Fruit fly (Drosophila melanogaster) whole organism, prepupa: ENCODE measurements around the gene CG33648.

Experiments used
- CG10631 ChIP-seq: fragments of 200-800 bp; sonication (Bioruptor generic); optimal IDR thresholded peaks from 2 replicates; lab custom pipeline; 2016; ENCODE audit warnings: missing biosample characterization, missing genetic modification characterization
- CG10669 ChIP-seq: fragments of 200-800 bp; sonication (Bioruptor generic); optimal IDR thresholded peaks from 3 replicates; lab custom pipeline; 2018; ENCODE audit warnings: missing biosample characterization, mild to moderate bottlenecking, missing genetic modification characterization, moderate library complexity
- CG11294 ChIP-seq: fragments of 200-800 bp; sonication (Bioruptor generic); IDR thresholded peaks from 2 replicates; pipeline ENCODE4 v1.3.6; 2022; ENCODE audit warnings: missing biosample characterization, missing genetic modification characterization
- CG11762 ChIP-seq: fragments of 200-800 bp; sonication (Bioruptor generic); optimal IDR thresholded peaks from 3 replicates; lab custom pipeline; 2016; ENCODE audit warnings: missing biosample characterization, missing genetic modification characterization; ENCODE audit not compliant: insufficient read depth
- CG11902 ChIP-seq: fragments of 200-800 bp; sonication (Bioruptor generic); optimal IDR thresholded peaks from 3 replicates; lab custom pipeline; 2016; ENCODE audit warnings: missing biosample characterization, missing genetic modification characterization
- CG15336 ChIP-seq: fragments of 200-800 bp; sonication (Bioruptor generic); IDR thresholded peaks from 2 replicates; pipeline ENCODE4 v1.3.6; 2022; ENCODE audit warnings: missing biosample characterization, missing genetic modification characterization
- CG1621 ChIP-seq: fragments of 200-800 bp; sonication (Bioruptor generic); optimal IDR thresholded peaks from 3 replicates; lab custom pipeline; 2018; ENCODE audit warnings: missing biosample characterization, mild to moderate bottlenecking, missing genetic modification characterization
- CG16779 ChIP-seq: fragments of 200-800 bp; sonication (Bioruptor generic); optimal IDR thresholded peaks from 3 replicates; lab custom pipeline; 2017; ENCODE audit warnings: missing biosample characterization, mild to moderate bottlenecking, missing genetic modification characterization
- CG3032 ChIP-seq: fragments of 200-800 bp; optimal IDR thresholded peaks from 2 replicates; lab custom pipeline; 2019; ENCODE audit warnings: missing biosample characterization, mild to moderate bottlenecking, missing genetic modification characterization, moderate library complexity
- CG31627 ChIP-seq: fragments of 200-800 bp; sonication (Bioruptor generic); optimal IDR thresholded peaks from 3 replicates; lab custom pipeline; 2016; ENCODE audit warnings: missing biosample characterization, missing genetic modification characterization
- CG32006 ChIP-seq: fragments of 200-800 bp; sonication (Bioruptor generic); optimal IDR thresholded peaks from 3 replicates; lab custom pipeline; 2017; ENCODE audit warnings: missing biosample characterization, mild to moderate bottlenecking, missing genetic modification characterization
- CG34406 ChIP-seq: fragments of 200-800 bp; sonication (Bioruptor generic); optimal IDR thresholded peaks from 3 replicates; lab custom pipeline; 2016; ENCODE audit warnings: missing biosample characterization, missing genetic modification characterization
- CG3919 ChIP-seq: fragments of 200-800 bp; sonication (Bioruptor generic); optimal IDR thresholded peaks from 3 replicates; lab custom pipeline; 2016; ENCODE audit warnings: missing biosample characterization, missing genetic modification characterization
- CG4318 ChIP-seq: fragments of 200-800 bp; sonication (Bioruptor generic); optimal IDR thresholded peaks from 3 replicates; lab custom pipeline; 2017; ENCODE audit warnings: missing biosample characterization, mild to moderate bottlenecking, missing genetic modification characterization
- CG6163 ChIP-seq: fragments of 200-800 bp; sonication (Bioruptor generic); IDR thresholded peaks from 3 replicates; pipeline ENCODE4 v1.3.6; 2022; ENCODE audit warnings: missing biosample characterization, missing genetic modification characterization
- CG6276 ChIP-seq: fragments of 200-800 bp; sonication (Bioruptor generic); optimal IDR thresholded peaks from 2 replicates; lab custom pipeline; 2017; ENCODE audit warnings: missing biosample characterization, mild to moderate bottlenecking, missing genetic modification characterization
- CG6792 ChIP-seq: fragments of 200-800 bp; sonication (Bioruptor generic); optimal IDR thresholded peaks from 3 replicates; lab custom pipeline; 2016; ENCODE audit warnings: missing biosample characterization, missing genetic modification characterization
- CG6808 ChIP-seq: fragments of 200-800 bp; sonication (Bioruptor generic); optimal IDR thresholded peaks from 3 replicates; lab custom pipeline; 2017; ENCODE audit warnings: missing biosample characterization, missing genetic modification characterization, mild to moderate bottlenecking, moderate library complexity, missing genetic modification reagents
- CG6854 ChIP-seq: fragments of 200-800 bp; sonication (Bioruptor generic); optimal IDR thresholded peaks from 2 replicates; lab custom pipeline; 2017; ENCODE audit warnings: missing biosample characterization, mild to moderate bottlenecking, missing genetic modification characterization
- CG7368 ChIP-seq: fragments of 200-800 bp; sonication (Bioruptor generic); optimal IDR thresholded peaks from 3 replicates; lab custom pipeline; 2016; ENCODE audit warnings: missing biosample characterization, missing genetic modification characterization
- CG8119 ChIP-seq: fragments of 200-800 bp; sonication (Bioruptor generic); IDR thresholded peaks from 3 replicates; pipeline ENCODE4 v1.3.6; 2022; ENCODE audit warnings: missing biosample characterization, missing genetic modification characterization
- CG8319 ChIP-seq: fragments of 200-800 bp; sonication (Bioruptor generic); optimal IDR thresholded peaks from 3 replicates; lab custom pipeline; 2016; ENCODE audit warnings: missing biosample characterization, missing genetic modification characterization
- CG8632 ChIP-seq: fragments of 200-800 bp; sonication (Bioruptor generic); optimal IDR thresholded peaks from 3 replicates; lab custom pipeline; 2016; ENCODE audit warnings: missing biosample characterization, missing genetic modification characterization
- CG9139 ChIP-seq: fragments of 200-800 bp; sonication (Bioruptor generic); optimal IDR thresholded peaks from 3 replicates; lab custom pipeline; 2017; ENCODE audit warnings: missing biosample characterization, mild to moderate bottlenecking, missing genetic modification characterization
- Eip75B ChIP-seq: fragments of 200-800 bp; sonication (Bioruptor generic); optimal IDR thresholded peaks from 3 replicates; lab custom pipeline; 2016; ENCODE audit warnings: missing biosample characterization, missing genetic modification characterization
- Ets21C ChIP-seq: fragments of 200-800 bp; sonication (Bioruptor generic); optimal IDR thresholded peaks from 3 replicates; lab custom pipeline; 2016; ENCODE audit warnings: missing biosample characterization, missing genetic modification characterization
- Gug ChIP-seq: fragments of 200-800 bp; sonication (Bioruptor generic); IDR thresholded peaks from 2 replicates; pipeline ENCODE4 v1.3.6; 2022; ENCODE audit warnings: missing biosample characterization, missing genetic modification characterization
- Hr38 ChIP-seq: sonication (Bioruptor generic); optimal IDR thresholded peaks from 2 replicates; lab custom pipeline; 2016; ENCODE audit warnings: missing biosample characterization, missing genetic modification characterization
- Hr39 ChIP-seq: fragments of 200-800 bp; sonication (Bioruptor generic); optimal IDR thresholded peaks from 2 replicates; lab custom pipeline; 2016; ENCODE audit warnings: missing biosample characterization, missing genetic modification characterization
- Hr4 ChIP-seq: fragments of 200-800 bp; sonication (Bioruptor generic); optimal IDR thresholded peaks from 3 replicates; lab custom pipeline; 2016; ENCODE audit warnings: missing biosample characterization, missing genetic modification characterization
- Met ChIP-seq: fragments of 200-800 bp; sonication (Bioruptor generic); optimal IDR thresholded peaks from 3 replicates; lab custom pipeline; 2016; ENCODE audit warnings: missing biosample characterization, missing genetic modification characterization
- OdsH ChIP-seq: fragments of 200-800 bp; sonication (Bioruptor generic); optimal IDR thresholded peaks from 3 replicates; lab custom pipeline; 2016; ENCODE audit warnings: missing biosample characterization, missing genetic modification characterization
- Smox ChIP-seq: fragments of 200-800 bp; sonication (Bioruptor generic); optimal IDR thresholded peaks from 3 replicates; lab custom pipeline; 2016; ENCODE audit warnings: missing biosample characterization, missing genetic modification characterization
- acj6 ChIP-seq: fragments of 200-800 bp; sonication (Bioruptor generic); optimal IDR thresholded peaks from 3 replicates; lab custom pipeline; 2016; ENCODE audit warnings: missing biosample characterization, missing genetic modification characterization
- cyc ChIP-seq: fragments of 200-800 bp; sonication (Bioruptor generic); optimal IDR thresholded peaks from 3 replicates; lab custom pipeline; 2016; ENCODE audit warnings: missing biosample characterization, missing genetic modification characterization
- dac ChIP-seq: fragments of 200-800 bp; sonication (Bioruptor generic); optimal IDR thresholded peaks from 2 replicates; lab custom pipeline; 2017; ENCODE audit warnings: missing biosample characterization, mild to moderate bottlenecking, missing genetic modification characterization
- eg ChIP-seq: fragments of 200-800 bp; sonication (Bioruptor generic); IDR thresholded peaks from 3 replicates; pipeline ENCODE4 v1.3.6; 2022; ENCODE audit warnings: missing biosample characterization, missing genetic modification characterization
- esn ChIP-seq: fragments of 200-800 bp; sonication (Bioruptor generic); optimal IDR thresholded peaks from 2 replicates; lab custom pipeline; 2016; ENCODE audit warnings: missing biosample characterization, mild to moderate bottlenecking, missing genetic modification characterization, moderate library complexity
- fd59A ChIP-seq: fragments of 200-800 bp; sonication (Bioruptor generic); optimal IDR thresholded peaks from 2 replicates; lab custom pipeline; 2017; ENCODE audit warnings: missing biosample characterization, mild to moderate bottlenecking, missing genetic modification characterization, missing genetic modification reagents
- fd85E ChIP-seq: fragments of 200-800 bp; sonication (Bioruptor generic); optimal IDR thresholded peaks from 3 replicates; lab custom pipeline; 2016; ENCODE audit warnings: missing biosample characterization, missing genetic modification characterization
- fkh ChIP-seq: fragments of 200-800 bp; sonication (Bioruptor generic); optimal IDR thresholded peaks from 3 replicates; lab custom pipeline; 2017; ENCODE audit warnings: missing biosample characterization, mild to moderate bottlenecking, missing genetic modification characterization, moderate library complexity
- net ChIP-seq: fragments of 200-800 bp; sonication (Bioruptor generic); optimal IDR thresholded peaks from 3 replicates; lab custom pipeline; 2016; ENCODE audit warnings: missing biosample characterization, missing genetic modification characterization
- pdm3 ChIP-seq: fragments of 200-800 bp; sonication (Bioruptor generic); optimal IDR thresholded peaks from 3 replicates; lab custom pipeline; 2016; ENCODE audit warnings: missing biosample characterization, missing genetic modification characterization
- ss ChIP-seq, 2 experiments: fragments of 200-800 bp; sonication (Bioruptor generic); optimal IDR thresholded peaks; 2 replicates in 1 of 2; 3 replicates in 1 of 2; lab custom pipeline; 2017 to 2018; ENCODE audit warnings: mild to moderate bottlenecking in 2 of 2, missing biosample characterization in 2 of 2, missing genetic modification characterization in 2 of 2, moderate library complexity in 1 of 2
- svp ChIP-seq: fragments of 200-800 bp; sonication (Bioruptor generic); peaks from one replicate; lab custom pipeline; 2016; ENCODE audit warnings: missing biosample characterization, missing genetic modification characterization
- topi ChIP-seq: fragments of 200-800 bp; sonication (Bioruptor generic); optimal IDR thresholded peaks from 3 replicates; lab custom pipeline; 2016; ENCODE audit warnings: missing biosample characterization, missing genetic modification characterization

CG33648 gene

DNA sequence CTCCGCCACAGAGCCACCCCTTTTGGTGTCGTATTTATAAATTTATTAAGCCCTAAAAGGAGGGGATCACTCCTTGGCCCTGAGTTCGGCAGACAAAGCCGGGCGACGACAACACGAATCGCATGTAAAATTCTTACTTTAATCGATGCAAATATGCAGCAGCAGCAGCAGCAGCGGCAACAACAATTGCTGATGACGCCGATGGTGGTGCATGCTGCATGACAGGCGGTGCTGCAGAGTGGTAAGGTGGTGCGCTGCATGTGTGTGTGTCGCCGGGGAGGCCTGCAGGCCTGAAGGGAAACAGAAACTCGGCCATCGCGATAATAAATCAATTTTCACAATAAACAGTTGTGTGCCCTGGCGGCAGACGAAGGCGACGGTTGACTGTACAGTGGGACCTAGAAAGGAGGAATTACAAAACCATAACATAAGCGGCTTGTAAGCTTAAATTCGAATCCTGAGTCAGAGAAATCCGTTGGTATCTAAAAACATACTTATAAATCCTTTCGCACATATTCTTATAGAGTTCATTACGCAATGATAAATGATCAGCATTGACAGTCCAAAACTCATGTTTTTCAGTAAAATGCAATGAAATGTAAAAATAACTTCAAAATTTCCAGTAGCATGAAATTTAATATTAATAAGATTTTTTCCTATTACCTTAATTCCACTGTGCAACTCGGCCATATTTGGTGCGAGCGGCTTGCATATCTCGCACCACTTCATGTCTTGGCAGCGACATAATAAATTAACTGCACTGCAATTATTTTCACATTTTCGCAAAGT, 47.8 kb downstream of the CG33648 start (continued):
- TF ChIP-seq dac (GFP tag; lab: Kevin White, UChicago) (no peak), CG8119 (GFP tag; lab: Robert Waterston, UW) (peak; percentile 64; the same call in 2 of the 3 replicates), fd85E (no peak), CG15336 (peak; percentile 36; the same call in 1 of the 2 replicates), Gug (GFP tag; lab: Robert Waterston, UW) (no peak), CG10631 (peak; percentile 37), CG6808 (GFP tag; lab: Kevin White, UChicago) (peak; percentile 52), CG32006 (peak; percentile 25), CG16779 (tag; lab: Kevin White, UChicago) (peak; percentile 30)

DNA sequence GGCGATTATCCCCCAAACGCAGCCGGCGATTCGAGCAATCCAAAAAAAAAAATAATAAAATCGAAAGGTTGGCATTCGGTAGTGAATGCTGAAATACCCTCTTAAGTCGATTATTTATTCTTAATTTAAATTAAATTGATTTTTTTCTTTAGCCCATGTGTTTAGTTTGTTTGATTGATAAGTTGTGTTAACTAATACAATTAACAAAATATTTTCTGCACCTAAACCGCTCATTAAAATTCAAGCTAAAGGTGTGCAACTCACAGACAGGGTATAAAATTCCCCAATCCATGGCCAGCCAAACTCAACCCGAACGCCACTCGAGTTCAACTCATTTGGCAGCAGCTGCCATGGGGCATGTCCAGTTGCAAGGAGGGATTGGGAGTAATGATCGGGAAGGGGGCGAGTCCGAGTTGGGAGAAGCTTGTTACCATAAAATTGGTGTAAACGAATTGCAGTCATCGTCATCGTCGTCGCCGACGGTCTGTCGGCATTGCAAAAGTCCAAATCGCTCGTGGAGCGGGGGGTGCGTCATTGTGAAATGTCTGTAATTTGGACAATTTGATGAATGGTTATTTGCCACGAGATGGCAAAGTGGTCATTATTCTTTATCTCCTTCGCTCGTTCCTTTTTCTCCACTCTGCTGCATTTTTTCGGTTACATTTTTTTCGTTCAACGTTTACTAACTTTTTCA, 49.3 kb downstream of the CG33648 start:
- peak; percentile 12 for TF ChIP-seq dac (GFP tag; lab: Kevin White, UChicago)
- TF ChIP-seq svp (GFP tag; lab: Kevin White, UChicago), result peak; percentile 98
- peak; percentile 93 for TF ChIP-seq esn (GFP tag; lab: Kevin White, UChicago)
- TF ChIP-seq CG34406, result peak; percentile 81
- TF ChIP-seq CG1621 (tag; lab: Kevin White, UChicago), result no peak
- peak; percentile 91 for TF ChIP-seq CG15336
- TF ChIP-seq CG11902, result peak; percentile 85
- TF ChIP-seq CG4318, result peak; percentile 14
- TF ChIP-seq CG10669, result peak; percentile 55
- peak; percentile 81 for TF ChIP-seq pdm3
- peak; percentile 85 for TF ChIP-seq Eip75B (GFP tag; lab: Kevin White, UChicago)
- TF ChIP-seq topi, result peak; percentile 92
- TF ChIP-seq Smox (GFP tag; lab: Kevin White, UChicago), result peak; percentile 87
- peak; percentile 90 for TF ChIP-seq cyc
- peak; percentile 78 for TF ChIP-seq acj6 (GFP tag; lab: Kevin White, UChicago)
- peak; percentile 54 for TF ChIP-seq CG6276 (GFP tag; lab: Kevin White, UChicago)
- peak; percentile 63 for TF ChIP-seq CG32006
- TF ChIP-seq OdsH, result peak; percentile 80
- TF ChIP-seq CG7368 (GFP tag; lab: Kevin White, UChicago), result peak; percentile 63
- peak; percentile 74 to 79 for TF ChIP-seq ss (GFP tag; optimal IDR thresholded peaks at IDR 0.05; lab: Kevin White, UChicago)
- TF ChIP-seq CG16779 (tag; lab: Kevin White, UChicago), result peak; percentile 57
- TF ChIP-seq net (GFP tag; lab: Kevin White, UChicago), result peak; percentile 58
- TF ChIP-seq CG3032 (tag; lab: Kevin White, UChicago), result peak; percentile 31
- TF ChIP-seq fkh (GFP tag; lab: Kevin White, UChicago), result no peak
- peak; percentile 81 for TF ChIP-seq Hr4 (GFP tag; lab: Kevin White, UChicago)
- peak; percentile 61 for TF ChIP-seq Gug (GFP tag; lab: Robert Waterston, UW)
- no peak for TF ChIP-seq fd59A
- TF ChIP-seq CG6163, result peak; percentile 77
- TF ChIP-seq Ets21C (GFP tag; lab: Kevin White, UChicago), result peak; percentile 78
- TF ChIP-seq CG8632 (GFP tag; lab: Kevin White, UChicago), result peak; percentile 77
- peak; percentile 87 for TF ChIP-seq CG6792 (GFP tag; lab: Kevin White, UChicago)
- peak; percentile 92 for TF ChIP-seq Met (GFP tag; lab: Kevin White, UChicago)
- peak; percentile 79 for TF ChIP-seq Hr39 (GFP tag; lab: Kevin White, UChicago)
- peak; percentile 60 for TF ChIP-seq CG11762
- peak; percentile 66 for TF ChIP-seq CG10631
- TF ChIP-seq CG6854 (GFP tag; lab: Kevin White, UChicago), result peak; percentile 65
- TF ChIP-seq eg, result peak; percentile 83
- TF ChIP-seq CG8319, result peak; percentile 67
- peak; percentile 81 for TF ChIP-seq CG3919
- peak; percentile 83 for TF ChIP-seq CG31627 (GFP tag; lab: Kevin White, UChicago)
- no peak for TF ChIP-seq Hr38
- TF ChIP-seq CG9139 (GFP tag; lab: Kevin White, UChicago), result no peak
- peak; percentile 47 for TF ChIP-seq fd85E
- 0 out of 2 replicates have a peak, but pooled peaks have one; percentile 20 for TF ChIP-seq CG11294 (GFP tag; lab: Robert Waterston, UW)
